Fruit fly (Drosophila melanogaster) whole organism, prepupa: ENCODE results near the gene teq.

Experiments
- Eip78C ChIP-seq: fragments of 200-800 bp; sonication (Bioruptor generic); peaks from one replicate; lab custom pipeline; 2016; ENCODE audit warnings: missing biosample characterization, missing genetic modification characterization
- Hr38 ChIP-seq: sonication (Bioruptor generic); optimal IDR thresholded peaks from 2 replicates; lab custom pipeline; 2016; ENCODE audit warnings: missing biosample characterization, missing genetic modification characterization
- Lpt ChIP-seq: fragments of 200-800 bp; sonication (Bioruptor generic); optimal IDR thresholded peaks from 3 replicates; lab custom pipeline; 2016; ENCODE audit warnings: missing biosample characterization, missing genetic modification characterization
- Smox ChIP-seq: fragments of 200-800 bp; sonication (Bioruptor generic); optimal IDR thresholded peaks from 3 replicates; lab custom pipeline; 2016; ENCODE audit warnings: missing biosample characterization, missing genetic modification characterization
- Sox102F ChIP-seq: fragments of 200-800 bp; sonication (Bioruptor generic); optimal IDR thresholded peaks from 2 replicates; lab custom pipeline; 2016; ENCODE audit warnings: missing biosample characterization, mild to moderate bottlenecking, missing genetic modification characterization
- acj6 ChIP-seq: fragments of 200-800 bp; sonication (Bioruptor generic); optimal IDR thresholded peaks from 3 replicates; lab custom pipeline; 2016; ENCODE audit warnings: missing biosample characterization, missing genetic modification characterization
- esn ChIP-seq: fragments of 200-800 bp; sonication (Bioruptor generic); optimal IDR thresholded peaks from 2 replicates; lab custom pipeline; 2016; ENCODE audit warnings: missing biosample characterization, mild to moderate bottlenecking, missing genetic modification characterization, moderate library complexity
- fd59A ChIP-seq: fragments of 200-800 bp; sonication (Bioruptor generic); optimal IDR thresholded peaks from 2 replicates; lab custom pipeline; 2017; ENCODE audit warnings: missing biosample characterization, mild to moderate bottlenecking, missing genetic modification characterization, missing genetic modification reagents
- fd85E ChIP-seq: fragments of 200-800 bp; sonication (Bioruptor generic); optimal IDR thresholded peaks from 3 replicates; lab custom pipeline; 2016; ENCODE audit warnings: missing biosample characterization, missing genetic modification characterization
- net ChIP-seq: fragments of 200-800 bp; sonication (Bioruptor generic); optimal IDR thresholded peaks from 3 replicates; lab custom pipeline; 2016; ENCODE audit warnings: missing biosample characterization, missing genetic modification characterization
- ss ChIP-seq, 2 experiments: fragments of 200-800 bp; sonication (Bioruptor generic); optimal IDR thresholded peaks; 2 replicates in 1 of 2; 3 replicates in 1 of 2; lab custom pipeline; 2017 to 2018; ENCODE audit warnings: mild to moderate bottlenecking in 2 of 2, missing biosample characterization in 2 of 2, missing genetic modification characterization in 2 of 2, moderate library complexity in 1 of 2

- TF ChIP-seq Eip78C (no peak), Hr38 (GFP tag; lab: Kevin White, UChicago) (no peak), acj6 (GFP tag; lab: Kevin White, UChicago) (no peak), Smox (no peak), net (GFP tag; lab: Kevin White, UChicago) (no peak), ss (GFP tag; optimal IDR thresholded peaks at IDR 0.05; lab: Kevin White, UChicago) (no peak), Sox102F (GFP tag; lab: Kevin White, UChicago) (no peak), esn (no peak), fd85E (GFP tag; lab: Kevin White, UChicago) (no peak), fd59A (GFP tag; lab: Kevin White, UChicago) (no peak), Lpt (GFP tag; lab: Kevin White, UChicago) (no peak)
These were observed 65.1 kb downstream of the teq start for dm6 chr3L:9139553-9139952.
